Worm (Caenorhabditis elegans): ENCODE data around the gene pigx-1.

Gene pigx-1

DNA sequence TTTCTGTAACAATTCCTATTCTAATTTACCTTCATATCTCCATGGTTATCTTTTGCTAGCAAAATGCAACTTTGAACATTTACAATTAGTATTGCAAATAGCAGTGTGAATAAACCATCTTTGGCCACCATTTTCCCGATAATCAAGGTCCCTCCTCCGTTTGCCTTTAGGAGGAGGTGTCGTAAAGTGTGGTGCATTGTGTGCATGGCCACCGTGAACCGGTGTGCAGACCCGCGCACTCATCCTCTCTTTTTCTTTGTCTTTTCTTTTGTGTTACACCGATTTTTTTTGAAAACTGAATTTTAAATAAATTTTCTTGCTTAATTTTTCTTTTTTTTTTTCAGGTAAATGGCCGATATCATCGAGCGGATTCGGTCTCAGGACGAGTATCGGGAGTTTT, at the start of gene pigx-1, which contains the start of gene rme-6:
Gene pigx-1, minus strand, starts transcription at position 206 of the 400 bp plus-strand sequence.
Gene rme-6, plus strand, starts transcription at position 345 of the 400 bp plus-strand sequence.
- no peak for TF ChIP-seq elt-3 (tag; optimal IDR thresholded peaks at IDR 0.05)
- TF ChIP-seq nhr-76 (tag; optimal IDR thresholded peaks at IDR 0.05) = no peak
- TF ChIP-seq lin-13 (tag; optimal IDR thresholded peaks at IDR 0.05) = peak; percentile 9
- TF ChIP-seq unc-120 (tag; optimal IDR thresholded peaks at IDR 0.05; ENCODE audit: poor library complexity, severe bottlenecking) = peak; percentile 70
- TF ChIP-seq pha-4 (tag; optimal IDR thresholded peaks at IDR 0.05) = no peak
- TF ChIP-seq ces-1 (GFP tag; optimal IDR thresholded peaks at IDR 0.05) = peak; percentile 8
- TF ChIP-seq ceh-39 (tag; optimal IDR thresholded peaks at IDR 0.05) = no peak
- TF ChIP-seq lin-32 (GFP tag; optimal IDR thresholded peaks at IDR 0.05) = no peak
- no peak for TF ChIP-seq ztf-11 (tag; optimal IDR thresholded peaks at IDR 0.05)
- TF ChIP-seq tbx-8 (GFP tag; optimal IDR thresholded peaks at IDR 0.05) = no peak
- TF ChIP-seq ham-2 (GFP tag; optimal IDR thresholded peaks at IDR 0.05) = no peak
- no peak for TF ChIP-seq unc-39 (tag; optimal IDR thresholded peaks at IDR 0.05)
- TF ChIP-seq zip-8 (tag; optimal IDR thresholded peaks at IDR 0.05) = no peak
- no peak for TF ChIP-seq nhr-237 (tag; optimal IDR thresholded peaks at IDR 0.05)

DNA sequence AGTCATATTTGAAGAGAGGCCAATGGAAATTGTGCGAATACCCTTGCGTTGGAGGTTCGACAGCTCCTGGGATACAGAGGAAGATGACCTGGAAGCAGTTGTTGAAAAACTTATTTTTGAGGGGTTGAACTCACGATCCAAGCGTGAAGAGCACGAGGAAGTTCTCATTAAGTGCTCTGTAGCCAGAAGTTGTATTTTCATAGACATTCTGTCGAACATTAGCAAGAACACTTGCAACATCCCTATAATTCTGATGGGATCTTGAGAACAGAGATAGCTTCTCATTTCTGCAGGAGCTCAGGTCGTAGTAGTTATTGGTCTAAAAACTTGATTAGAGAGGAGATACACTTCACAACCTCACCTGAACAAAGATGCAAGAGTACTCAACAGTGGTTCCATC, 44.8 kb upstream of the pigx-1 start:
- no peak for TF ChIP-seq drap-1 (GFP tag; optimal IDR thresholded peaks at IDR 0.05)
- no peak for TF ChIP-seq nhr-12 (tag; optimal IDR thresholded peaks at IDR 0.05)
- no peak for TF ChIP-seq elt-3 (tag; optimal IDR thresholded peaks at IDR 0.05)
- TF ChIP-seq unc-62 (GFP tag; optimal IDR thresholded peaks at IDR 0.05) = no peak
- no peak for TF ChIP-seq sptf-1 (tag; optimal IDR thresholded peaks at IDR 0.05)
- no peak for TF ChIP-seq hlh-1 (tag; optimal IDR thresholded peaks at IDR 0.05)
- TF ChIP-seq lin-13 (tag; optimal IDR thresholded peaks at IDR 0.05) = no peak
- TF ChIP-seq nhr-28 (tag; optimal IDR thresholded peaks at IDR 0.05) = no peak
- no peak for TF ChIP-seq tbx-8 (GFP tag; optimal IDR thresholded peaks at IDR 0.05)
- TF ChIP-seq pha-4 (tag; optimal IDR thresholded peaks at IDR 0.05) = no peak
- TF ChIP-seq elt-1 (tag; optimal IDR thresholded peaks at IDR 0.05; ENCODE audit: borderline replicate concordance, insufficient read depth) = no peak
- no peak for TF ChIP-seq mls-2 (tag; optimal IDR thresholded peaks at IDR 0.05)
- no peak for TF ChIP-seq cnd-1 (tag; optimal IDR thresholded peaks at IDR 0.05)
- TF ChIP-seq unc-120 (tag; optimal IDR thresholded peaks at IDR 0.05; ENCODE audit: poor library complexity, severe bottlenecking) = no peak

DNA sequence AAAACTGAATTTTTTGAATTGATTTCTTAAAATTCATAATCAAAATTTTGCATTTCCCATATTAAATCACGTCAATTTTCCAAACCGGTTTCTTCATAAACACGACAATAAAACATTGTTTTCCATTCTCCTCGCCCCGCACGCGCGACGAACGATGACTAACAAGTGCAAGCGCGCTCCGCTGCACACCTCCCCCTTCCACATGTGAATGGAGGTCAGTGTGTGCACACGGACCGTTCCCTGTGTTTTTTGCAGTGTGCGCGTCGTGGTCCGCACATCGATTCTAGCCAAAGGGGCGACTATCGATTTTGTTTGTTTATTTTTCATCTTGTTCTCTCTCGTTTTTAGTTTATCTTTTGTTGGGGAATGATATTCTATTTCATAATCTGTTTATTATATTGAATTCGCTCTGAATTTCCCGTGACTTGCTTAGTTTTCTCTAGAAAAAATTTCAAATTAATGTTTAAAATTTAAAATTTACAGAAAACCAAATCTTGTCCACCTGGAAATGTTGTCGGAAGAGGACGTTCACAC, 31.8 kb upstream of the pigx-1 start, which contains the start of gene snx-1:
Gene snx-1, plus strand, starts transcription at position 484 of the 534 bp plus-strand sequence.
- TF ChIP-seq ceh-39 (tag; optimal IDR thresholded peaks at IDR 0.05) = peak; percentile 25
- no peak for TF ChIP-seq tbx-8 (GFP tag; optimal IDR thresholded peaks at IDR 0.05)
- no peak for TF ChIP-seq flh-1 (GFP tag; optimal IDR thresholded peaks at IDR 0.05)
- TF ChIP-seq lsy-2 (tag; optimal IDR thresholded peaks at IDR 0.05) = no peak
- TF ChIP-seq nhr-237 (tag; optimal IDR thresholded peaks at IDR 0.05) = peak; percentile 35
- TF ChIP-seq lin-32 (GFP tag; optimal IDR thresholded peaks at IDR 0.05) = no peak
- TF ChIP-seq cnd-1 (tag; optimal IDR thresholded peaks at IDR 0.05) = peak; percentile 38
- TF ChIP-seq ceh-43 (GFP tag; optimal IDR thresholded peaks at IDR 0.05) = no peak
- TF ChIP-seq ztf-11 (tag; optimal IDR thresholded peaks at IDR 0.05) = no peak
- TF ChIP-seq hlh-1 (tag; optimal IDR thresholded peaks at IDR 0.05) = no peak
- no peak for TF ChIP-seq elt-3 (tag; optimal IDR thresholded peaks at IDR 0.05)
- no peak for TF ChIP-seq unc-39 (tag; optimal IDR thresholded peaks at IDR 0.05)
- TF ChIP-seq bed-3 (GFP tag; optimal IDR thresholded peaks at IDR 0.05) = no peak
- TF ChIP-seq pha-4 (tag; optimal IDR thresholded peaks at IDR 0.05) = peak; percentile 20
- no peak for TF ChIP-seq sem-2 (GFP tag; optimal IDR thresholded peaks at IDR 0.05)
- no peak for TF ChIP-seq nhr-28 (tag; optimal IDR thresholded peaks at IDR 0.05)
- TF ChIP-seq sptf-1 (tag; optimal IDR thresholded peaks at IDR 0.05) = peak; percentile 52
- TF ChIP-seq mab-5 (tag; optimal IDR thresholded peaks at IDR 0.05) = no peak
- peak; percentile 1 for TF ChIP-seq mep-1 (tag; optimal IDR thresholded peaks at IDR 0.05)
- peak; percentile 21 for TF ChIP-seq nhr-2 (tag; optimal IDR thresholded peaks at IDR 0.05)
- peak; percentile 78 for TF ChIP-seq lin-13 (tag; optimal IDR thresholded peaks at IDR 0.05)
- TF ChIP-seq nhr-12 (tag; optimal IDR thresholded peaks at IDR 0.05) = no peak
- peak; percentile 29 for TF ChIP-seq M03D4.4 (tag; optimal IDR thresholded peaks at IDR 0.05)
- no peak for TF ChIP-seq mls-2 (tag; optimal IDR thresholded peaks at IDR 0.05)
- TF ChIP-seq ceh-83 (GFP tag; optimal IDR thresholded peaks at IDR 0.05) = no peak
- TF ChIP-seq unc-120 (tag; optimal IDR thresholded peaks at IDR 0.05; ENCODE audit: poor library complexity, severe bottlenecking) = no peak
- no peak for TF ChIP-seq blmp-1 (tag; optimal IDR thresholded peaks at IDR 0.05)
- TF ChIP-seq ham-2 (GFP tag; optimal IDR thresholded peaks at IDR 0.05) = no peak
- TF ChIP-seq unc-62 (GFP tag; optimal IDR thresholded peaks at IDR 0.05) = no peak
- TF ChIP-seq drap-1 (GFP tag; optimal IDR thresholded peaks at IDR 0.05) = peak; percentile 26
- no peak for TF ChIP-seq nhr-76 (tag; optimal IDR thresholded peaks at IDR 0.05)
- no peak for TF ChIP-seq zip-8 (tag; optimal IDR thresholded peaks at IDR 0.05)
- TF ChIP-seq snpc-4 (tag; optimal IDR thresholded peaks at IDR 0.05) = no peak
- no peak for TF ChIP-seq elt-1 (tag; optimal IDR thresholded peaks at IDR 0.05; ENCODE audit: borderline replicate concordance, insufficient read depth)
- TF ChIP-seq ces-1 (GFP tag; optimal IDR thresholded peaks at IDR 0.05) = no peak
